Worm (Caenorhabditis elegans): Measurements from ENCODE around the gene F46C3.7.

ce11 chrX:11471893-11472292, 32.1 kb downstream of the F46C3.7 start:
- TF ChIP-seq W03F9.2 (tag; optimal IDR thresholded peaks at IDR 0.05) (no peak), dao-5 (tag; optimal IDR thresholded peaks at IDR 0.05) (no peak)
